Fruit fly (Drosophila melanogaster): Measurements from ENCODE around the gene CG12984.
A peak's percentile ranks its signal among the peaks of the same experiment; 100 is the strongest.

Gene CG12984

DNA sequence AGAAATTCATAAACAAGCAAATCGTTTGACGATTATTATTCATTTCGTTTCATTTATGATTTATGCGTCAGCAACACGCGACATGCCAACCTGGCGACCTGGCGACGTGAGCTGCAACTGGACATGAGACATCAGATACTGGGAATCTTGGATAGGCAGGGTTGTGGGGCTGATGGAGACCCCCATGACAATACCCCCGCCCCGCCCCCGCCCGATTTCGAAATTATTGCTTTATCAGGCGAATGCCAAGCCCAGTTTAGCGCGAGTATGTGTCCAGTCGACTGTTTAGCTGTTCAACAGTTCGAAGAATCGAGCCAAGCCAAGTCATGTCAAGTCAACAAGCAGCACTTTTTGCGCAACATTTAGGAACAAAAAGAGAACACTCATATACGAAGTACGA is 44.5 kb upstream of the CG12984 start:
- TF ChIP-seq CG4360 (GFP tag; IDR thresholded peaks at IDR 0.05) (no peak), CG10366 (GFP tag; IDR thresholded peaks at IDR 0.05) (no peak), vvl (GFP tag; IDR thresholded peaks at IDR 0.05) (peak; percentile 16; the same call in 1 of the 2 replicates), row (GFP tag; IDR thresholded peaks at IDR 0.05) (no peak), dimm (GFP tag; IDR thresholded peaks at IDR 0.05) (no peak), gro (GFP tag; optimal IDR thresholded peaks at IDR 0.05) (no peak)

DNA sequence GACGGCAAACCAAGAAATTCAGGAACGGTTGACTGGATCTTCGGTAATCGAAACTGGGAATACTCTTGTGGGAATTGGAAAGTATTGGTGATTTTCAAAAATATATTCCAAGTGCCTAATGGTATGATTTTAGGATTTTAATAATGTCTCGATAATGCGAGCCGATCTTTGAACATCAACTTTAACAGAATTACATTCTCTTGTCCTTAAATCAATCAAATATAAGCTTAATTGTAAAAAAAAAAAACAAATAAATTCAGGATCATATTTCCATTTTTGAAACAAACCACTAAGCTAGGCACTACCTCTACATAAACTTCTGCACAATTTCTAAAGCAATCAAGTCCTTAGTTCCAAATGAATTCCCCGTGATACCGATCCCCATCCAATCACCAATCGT is 43.1 kb upstream of the CG12984 start:
- TF ChIP-seq CG3726 (GFP tag; IDR thresholded peaks at IDR 0.05) (no peak), HHEX (GFP tag; optimal IDR thresholded peaks at IDR 0.05) (no peak), CG12299 (tag; optimal IDR thresholded peaks at IDR 0.05) (no peak), CG6854 (GFP tag; optimal IDR thresholded peaks at IDR 0.05) (no peak), Oaz (GFP tag; IDR thresholded peaks at IDR 0.05) (no peak)

DNA sequence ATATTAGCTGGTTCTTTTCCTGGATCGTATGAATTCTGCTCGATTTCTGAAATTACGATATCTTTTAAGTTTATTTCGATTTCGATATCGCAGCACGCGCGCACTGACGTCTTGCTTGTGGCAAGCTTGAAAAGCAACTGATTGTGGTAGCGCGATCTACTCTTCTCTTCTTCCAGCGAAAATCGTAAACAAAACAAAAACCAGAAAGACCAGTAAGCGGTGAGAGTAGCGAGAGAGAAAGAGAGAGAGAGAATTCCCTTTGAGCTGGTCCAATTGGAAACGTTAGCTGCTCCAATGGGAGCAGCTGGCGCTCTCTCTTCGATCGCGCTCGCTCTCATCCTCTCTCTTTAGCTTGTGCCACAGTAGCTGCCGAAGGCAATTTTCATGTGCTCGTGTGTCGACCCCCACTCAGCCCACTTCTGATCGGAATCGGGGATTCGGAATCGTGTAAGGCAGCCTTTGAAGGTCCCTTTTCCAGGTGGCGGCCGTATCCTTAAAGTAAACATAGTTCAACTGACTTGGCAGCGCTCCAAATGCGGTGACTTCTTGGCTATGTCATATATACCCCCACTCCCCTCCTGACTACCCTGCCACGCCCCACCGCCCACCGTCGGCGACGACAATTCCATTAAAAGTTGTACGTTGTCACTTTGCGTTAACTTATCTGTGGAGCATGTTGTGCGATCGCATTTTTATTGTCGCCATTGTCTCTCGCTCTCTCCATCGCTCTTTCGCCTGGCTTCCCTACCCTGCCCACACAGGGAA is 41.9 kb upstream of the CG12984 start, which contains the start of gene fng:
TSS of gene fng (minus strand) at position 142 of the 765 bp plus-strand sequence.
- TF ChIP-seq odd (GFP tag; optimal IDR thresholded peaks at IDR 0.05) (peak; percentile 47), Jarid2 (GFP tag; optimal IDR thresholded peaks at IDR 0.05) (peak; percentile 97), CG17829 (tag; optimal IDR thresholded peaks at IDR 0.05) (peak; percentile 11), CG3163 (GFP tag; optimal IDR thresholded peaks at IDR 0.05) (peak; percentile 89), CG4404 (GFP tag; IDR thresholded peaks at IDR 0.05) (no peak), vvl (GFP tag; IDR thresholded peaks at IDR 0.05) (no peak; the same call in 1 of the 2 replicates), CG9215 (GFP tag; IDR thresholded peaks at IDR 0.05) (0 out of 2 replicates have a peak, but pooled peaks have one; percentile 31), luna (GFP tag; optimal IDR thresholded peaks at IDR 0.05) (no peak), CG6175 (GFP tag; IDR thresholded peaks at IDR 0.05) (peak; percentile 59; the same call in 1 of the 3 replicates), Kr (GFP tag; optimal IDR thresholded peaks at IDR 0.05) (no peak), HLH3B (GFP tag; IDR thresholded peaks at IDR 0.05) (peak; percentile 15; the same call in 1 of the 2 replicates), CG8359 (GFP tag; optimal IDR thresholded peaks at IDR 0.05; ENCODE audit: borderline replicate concordance) (peak; percentile 21), CG6813 (GFP tag; optimal IDR thresholded peaks at IDR 0.05) (no peak), E2f2 (GFP tag; IDR thresholded peaks at IDR 0.05) (0 out of 2 replicates have a peak, but pooled peaks have one; percentile 4), sens (GFP tag) (peak; percentile 44), mam (GFP tag; optimal IDR thresholded peaks at IDR 0.05) (no peak), Elba2 (GFP tag; optimal IDR thresholded peaks at IDR 0.05) (peak; percentile 47), CG32532 (GFP tag; IDR thresholded peaks at IDR 0.05) (peak; percentile 66; the same call in 1 of the 2 replicates), bowl (GFP tag; IDR thresholded peaks at IDR 0.05) (no peak), CG14441 (GFP tag; IDR thresholded peaks at IDR 0.05) (peak; percentile 17; the same call in 1 of the 2 replicates), Nf-YB (GFP tag; optimal IDR thresholded peaks at IDR 0.05) (peak; percentile 94), trem (tag; optimal IDR thresholded peaks at IDR 0.05) (no peak), Doc3 (GFP tag; IDR thresholded peaks at IDR 0.05; ENCODE audit: partially characterized antibody) (peak; percentile 49; the same call in 2 of the 3 replicates), insv (GFP tag; optimal IDR thresholded peaks at IDR 0.05) (peak; percentile 58 to 94), CG12219 (GFP tag; optimal IDR thresholded peaks at IDR 0.05) (no peak), Max (GFP tag; optimal IDR thresholded peaks at IDR 0.05) (no peak), CG7745 (tag; optimal IDR thresholded peaks at IDR 0.05) (peak; percentile 10), gcm2 (GFP tag; optimal IDR thresholded peaks at IDR 0.05) (no peak), seq (GFP tag; IDR thresholded peaks at IDR 0.05) (no peak), Hmr (GFP tag; optimal IDR thresholded peaks at IDR 0.05) (no peak), lmd (GFP tag; IDR thresholded peaks at IDR 0.05) (no peak), PHDP (tag; optimal IDR thresholded peaks at IDR 0.05) (no peak), unc-4 (GFP tag; IDR thresholded peaks at IDR 0.05; ENCODE audit: partially characterized antibody) (peak; percentile 55), CG18599 (GFP tag; optimal IDR thresholded peaks at IDR 0.05) (no peak), CG1529 (GFP tag; optimal IDR thresholded peaks at IDR 0.05) (no peak), unpg (GFP tag; optimal IDR thresholded peaks at IDR 0.05) (no peak), psq (GFP tag; optimal IDR thresholded peaks at IDR 0.05) (peak; percentile 71)
